Worm (Caenorhabditis elegans) whole organism, L1 larva: Measurements from ENCODE around the gene DH11.2.

Experiments used
- alr-1 ChIP-seq: fragments of 200-800 bp; sonication (Bioruptor generic); optimal IDR thresholded peaks from 2 replicates; lab custom pipeline; 2018; ENCODE audit warnings: borderline replicate concordance, mild to moderate bottlenecking, missing genetic modification characterization, missing compliant biosample characterization
- ces-1 ChIP-seq: fragments of 150-350 bp; optimal IDR thresholded peaks from 2 replicates; lab custom pipeline; 2014; ENCODE audit warnings: missing biosample characterization, missing genetic modification reagents, missing genetic modification characterization
- efl-1 ChIP-seq, 4 experiments: fragments of 150-350 bp; optimal IDR thresholded peaks in 3 of 4; peaks in 1 of 4; 1 replicate in 1 of 4; 2 replicates in 3 of 4; lab custom pipeline; 2014; ENCODE audit warnings: missing biosample characterization in 2 of 4, missing genetic modification characterization in 2 of 4, missing genetic modification reagents in 2 of 4
- elt-2 ChIP-seq: sonication (generic microtip); optimal IDR thresholded peaks from 2 replicates; lab custom pipeline; 2016; ENCODE audit warnings: missing genetic modification characterization, mild to moderate bottlenecking, inconsistent platforms, missing compliant biosample characterization, missing genetic modification reagents
- isw-1 ChIP-seq: fragments of 200-800 bp; sonication (Bioruptor generic); IDR thresholded peaks from 2 replicates; pipeline ENCODE4 v1.3.6; 2022; ENCODE audit warnings: missing genetic modification characterization, missing compliant biosample characterization
- lin-15B ChIP-seq: fragments of 150-350 bp; sonication (generic microtip); optimal IDR thresholded peaks from 3 replicates; lab custom pipeline; 2014; ENCODE audit warnings: missing biosample characterization, missing genetic modification characterization
- nhr-20 ChIP-seq: sonication (generic microtip); optimal IDR thresholded peaks from 2 replicates; lab custom pipeline; 2016; ENCODE audit warnings: mild to moderate bottlenecking, missing genetic modification characterization, missing compliant biosample characterization
- nhr-28 ChIP-seq: fragments of 150-350 bp; optimal IDR thresholded peaks from 2 replicates; lab custom pipeline; 2014; ENCODE audit warnings: missing biosample characterization, missing genetic modification characterization
- unc-86 ChIP-seq: sonication (generic microtip); optimal IDR thresholded peaks from 2 replicates; lab custom pipeline; 2016; ENCODE audit warnings: missing genetic modification characterization, missing compliant biosample characterization
- ztf-11 ChIP-seq, 2 experiments: sonication (generic microtip); optimal IDR thresholded peaks; 2 replicates each; lab custom pipeline; 2016 to 2017; ENCODE audit warnings: missing genetic modification characterization in 2 of 2, missing biosample characterization in 1 of 2, missing compliant biosample characterization in 1 of 2
- ztf-4 ChIP-seq: fragments of 150-350 bp; optimal IDR thresholded peaks from 2 replicates; lab custom pipeline; 2014; ENCODE audit warnings: missing biosample characterization, missing genetic modification characterization

DNA sequence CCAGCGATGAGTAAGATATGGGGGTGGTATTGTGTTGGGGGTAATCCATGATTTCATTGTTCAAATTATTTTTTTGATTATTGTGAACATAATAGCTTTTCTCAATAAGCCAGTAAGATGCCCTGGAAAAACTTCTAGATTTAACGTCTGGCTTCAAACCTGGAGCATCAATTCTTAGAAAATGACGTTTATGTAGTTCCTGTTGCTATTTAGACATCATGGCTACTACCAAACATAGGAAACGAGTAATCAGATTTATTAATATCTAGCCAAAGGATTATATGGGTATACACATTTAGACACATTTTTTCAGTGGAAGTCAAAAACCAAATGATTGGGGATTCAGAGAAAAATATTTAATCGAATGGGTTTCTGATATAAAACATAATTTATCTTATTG, 46.9 kb downstream of the DH11.2 start:
- TF ChIP-seq isw-1 (GFP tag; lab: Robert Waterston, UW): no peak
- TF ChIP-seq lin-15B (tag; lab: Kevin White, UChicago): no peak
- TF ChIP-seq unc-86 (tag; lab: Kevin White, UChicago): no peak
- TF ChIP-seq efl-1 (optimal IDR thresholded peaks at IDR 0.05; lab: Kevin White, UChicago): no peak
- no peak for TF ChIP-seq efl-1 (GFP tag; optimal IDR thresholded peaks at IDR 0.05 in 1 of 2; lab: Kevin White, UChicago)
- TF ChIP-seq alr-1 (tag; lab: Kevin White, UChicago): no peak
- no peak for TF ChIP-seq elt-2 (tag; lab: Kevin White, UChicago)
- TF ChIP-seq ztf-11 (tag; optimal IDR thresholded peaks at IDR 0.05; lab: Kevin White, UChicago): no peak
- TF ChIP-seq nhr-20 (tag; lab: Kevin White, UChicago): no peak
- TF ChIP-seq nhr-28: no peak
- TF ChIP-seq ces-1 (GFP tag; lab: Kevin White, UChicago): no peak
- TF ChIP-seq ztf-4: no peak
